Worm (Caenorhabditis elegans): Measurements from ENCODE around the gene sri-34.
"Not testable (repeated sequence)": the region's sequence is repeated elsewhere in the genome, so short reads cannot be mapped to it uniquely, and the experiment has no call there.

sri-34 gene

ce11 chrII:3185848-3186247, 27.0 kb upstream of the sri-34 start (continued):
- TF ChIP-seq elt-3 (tag; optimal IDR thresholded peaks at IDR 0.05), result no peak

ce11 chrII:3184858-3185257, 26.0 kb upstream of the sri-34 start, which contains the start of gene sri-78:
TSS of gene sri-78 (plus strand) at chrII:3185158.
- not testable (repeated sequence) for TF ChIP-seq ceh-82 (tag; optimal IDR thresholded peaks at IDR 0.05); ceh-63 (GFP tag; optimal IDR thresholded peaks at IDR 0.05); nhr-237 (tag; optimal IDR thresholded peaks at IDR 0.05)

- TF ChIP-seq lir-3 (tag; optimal IDR thresholded peaks at IDR 0.05; ENCODE audit: poor library complexity); egl-27 (tag; optimal IDR thresholded peaks at IDR 0.05); nhr-28 (tag; optimal IDR thresholded peaks at IDR 0.05): not testable (repeated sequence)
Measured at ce11 chrII:3183300-3183840, 24.5 kb upstream of the sri-34 start, which contains the start of the genes Y27F2A.6 and Y27F2A.8. TSS of gene Y27F2A.6 (minus strand) at chrII:3183400. TSS of gene Y27F2A.8 (plus strand) at chrII:3183790.

ce11 chrII:3177663-3178062, 18.8 kb upstream of the sri-34 start, which contains the start of gene sri-40:
TSS of gene sri-40 (plus strand) at chrII:3177963.
- TF ChIP-seq efl-3 (GFP tag; optimal IDR thresholded peaks at IDR 0.05); tbx-2 (tag; optimal IDR thresholded peaks at IDR 0.05); mdl-1 (tag; optimal IDR thresholded peaks at IDR 0.05): not testable (repeated sequence)

ce11 chrII:3172176-3172575, 13.3 kb upstream of the sri-34 start, which contains the start of gene Y27F2A.10:
TSS of gene Y27F2A.10 (minus strand) at chrII:3172276.
- TF ChIP-seq unc-30 (tag; optimal IDR thresholded peaks at IDR 0.05) (no peak), lsy-2 (tag; optimal IDR thresholded peaks at IDR 0.05) (no peak), egl-13 (tag; optimal IDR thresholded peaks at IDR 0.05) (no peak), lin-13 (GFP tag; optimal IDR thresholded peaks at IDR 0.05) (no peak), unc-62 (GFP tag; optimal IDR thresholded peaks at IDR 0.05) (no peak), mep-1 (tag; optimal IDR thresholded peaks at IDR 0.05) (no peak)

DNA sequence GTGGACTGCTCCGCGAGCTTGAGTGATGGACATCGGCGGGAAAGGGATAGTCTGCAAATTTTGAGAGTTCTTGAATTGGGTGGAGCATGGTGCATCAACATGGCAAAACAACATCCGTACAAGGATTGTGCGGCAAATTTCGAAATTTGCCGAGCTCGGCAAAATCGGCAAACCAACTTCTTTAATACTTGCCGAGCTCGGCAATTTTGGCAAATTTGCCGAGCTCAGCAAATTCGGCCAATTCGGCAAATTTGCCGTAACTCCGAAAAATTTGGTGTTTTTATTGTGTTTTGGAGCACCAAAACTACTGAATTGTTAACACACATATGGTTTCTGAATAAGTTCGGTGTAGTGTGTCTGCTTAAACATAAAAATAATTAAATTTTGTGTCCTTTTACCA, 11.2 kb upstream of the sri-34 start, which contains the start of gene fbxc-55:
Gene fbxc-55 (minus strand): TSS at position 101 of the 400 bp plus-strand sequence.
- TF ChIP-seq egl-13 (tag; optimal IDR thresholded peaks at IDR 0.05) (no peak), hlh-4 (tag; optimal IDR thresholded peaks at IDR 0.05) (no peak), grh-1 (GFP tag; IDR thresholded peaks at IDR 0.05) (no peak), lin-15B (tag; optimal IDR thresholded peaks at IDR 0.05) (no peak), nhr-90 (tag; optimal IDR thresholded peaks at IDR 0.05; ENCODE audit: poor library complexity) (no peak), irx-1 (tag; optimal IDR thresholded peaks at IDR 0.05) (no peak), vab-15 (tag; optimal IDR thresholded peaks at IDR 0.05) (no peak)

- TF ChIP-seq lir-3 (tag; optimal IDR thresholded peaks at IDR 0.05; ENCODE audit: poor library complexity) (no peak), vab-15 (tag; optimal IDR thresholded peaks at IDR 0.05) (no peak), ceh-82 (tag; optimal IDR thresholded peaks at IDR 0.05) (no peak), fkh-4 (tag; optimal IDR thresholded peaks at IDR 0.05; ENCODE audit: borderline replicate concordance) (no peak), fkh-8 (tag; optimal IDR thresholded peaks at IDR 0.05) (peak; percentile 57), unc-86 (tag; optimal IDR thresholded peaks at IDR 0.05) (no peak), nhr-90 (tag; optimal IDR thresholded peaks at IDR 0.05; ENCODE audit: poor library complexity) (no peak), nhr-84 (tag; optimal IDR thresholded peaks at IDR 0.05) (no peak)
Measured at ce11 chrII:3156749-3157148, 2.1 kb downstream of the sri-34 start, which contains the start of gene sri-33. TSS of gene sri-33 (minus strand) at chrII:3156849.

ce11 chrII:3154383-3154782, 4.5 kb downstream of the sri-34 start, which contains the start of gene sri-32:
TSS of gene sri-32 (minus strand) at chrII:3154483.
- TF ChIP-seq efl-3 (GFP tag; optimal IDR thresholded peaks at IDR 0.05) (no peak), mdl-1 (tag; optimal IDR thresholded peaks at IDR 0.05) (no peak), nhr-28 (tag; optimal IDR thresholded peaks at IDR 0.05) (no peak), unc-62 (GFP tag; optimal IDR thresholded peaks at IDR 0.05) (no peak), isw-1 (GFP tag; IDR thresholded peaks at IDR 0.05) (no peak), nhr-76 (tag; optimal IDR thresholded peaks at IDR 0.05) (no peak), dsc-1 (tag; optimal IDR thresholded peaks at IDR 0.05) (no peak), fos-1 (tag; optimal IDR thresholded peaks at IDR 0.05) (no peak), tbx-2 (tag; optimal IDR thresholded peaks at IDR 0.05) (no peak), aly-2 (tag; optimal IDR thresholded peaks at IDR 0.05) (no peak), alr-1 (tag; optimal IDR thresholded peaks at IDR 0.05; ENCODE audit: borderline replicate concordance) (no peak), ceh-88 (GFP tag; IDR thresholded peaks at IDR 0.05) (no peak)
